Worm (Caenorhabditis elegans): ENCODE data around the gene ttr-7.

The ttr-7 gene

DNA sequence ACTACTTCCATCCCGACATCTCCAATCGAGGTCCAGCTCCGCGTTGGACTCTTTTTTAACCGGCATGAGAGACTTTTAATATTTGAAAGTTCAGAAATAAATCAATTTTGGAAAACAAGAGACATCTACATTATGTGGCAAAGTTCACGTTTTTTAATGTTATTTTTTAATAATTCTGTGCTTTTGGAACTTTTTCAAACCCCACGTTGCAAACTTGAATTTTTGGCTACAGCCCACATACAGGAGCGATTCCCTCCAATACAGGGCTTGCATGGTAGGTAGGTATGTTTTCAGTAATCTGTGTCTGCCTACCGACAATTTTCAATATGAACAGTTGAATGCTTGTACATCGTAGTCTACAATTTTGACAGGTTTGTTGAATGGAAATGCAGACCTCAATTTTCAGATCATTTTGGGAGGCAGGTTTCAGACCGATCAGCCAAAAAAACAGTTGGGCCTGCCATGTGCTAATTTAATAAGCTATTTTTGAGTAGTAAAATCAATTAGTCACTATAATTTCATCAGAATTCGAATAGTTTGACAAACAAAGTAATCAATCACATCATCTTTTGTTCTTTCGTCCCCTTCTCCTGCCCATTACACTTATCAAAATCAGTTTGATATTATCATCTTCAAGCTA, at the start of gene ttr-7, which contains the start of gene Y55B1AR.4:
Gene ttr-7, plus strand, starts transcription at position 590 of the 640 bp plus-strand sequence.
Gene Y55B1AR.4, minus strand, starts transcription at position 101 of the 640 bp plus-strand sequence.
- no peak for TF ChIP-seq ttx-3 (tag; optimal IDR thresholded peaks at IDR 0.05)
- no peak for TF ChIP-seq eyg-1 (tag; optimal IDR thresholded peaks at IDR 0.05)
- TF ChIP-seq pat-9 (tag; optimal IDR thresholded peaks at IDR 0.05) = no peak
- TF ChIP-seq nfya-1 (tag; optimal IDR thresholded peaks at IDR 0.05) = no peak
- no peak for TF ChIP-seq pros-1 (tag; optimal IDR thresholded peaks at IDR 0.05)
- TF ChIP-seq hlh-30 (tag; optimal IDR thresholded peaks at IDR 0.05; ENCODE audit: insufficient read depth) = no peak
- TF ChIP-seq ahr-1 (tag; optimal IDR thresholded peaks at IDR 0.05) = no peak
- TF ChIP-seq ceh-48 (tag; optimal IDR thresholded peaks at IDR 0.05) = no peak

DNA sequence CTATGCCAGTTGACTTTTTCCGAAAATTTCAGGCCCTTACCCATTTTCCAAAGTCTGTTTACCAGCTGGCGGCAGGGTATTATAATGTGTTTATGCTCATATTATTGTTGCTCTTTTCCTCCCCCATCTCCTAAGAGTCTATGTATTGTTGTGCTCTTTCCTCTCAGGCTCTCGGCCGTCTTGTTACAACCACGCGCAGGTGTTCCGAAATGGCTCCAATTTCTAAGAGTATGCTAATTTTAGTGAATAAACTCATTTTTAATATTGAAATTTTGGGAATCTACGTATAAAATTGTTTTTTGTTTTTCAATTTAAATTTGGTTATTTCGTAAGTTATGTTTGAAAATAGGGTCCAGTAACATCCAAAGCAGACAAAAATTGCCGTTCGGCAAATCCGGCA, 47.7 kb upstream of the ttr-7 start:
- TF ChIP-seq nfya-1 (tag; optimal IDR thresholded peaks at IDR 0.05) (peak; percentile 2), madf-2 (tag; optimal IDR thresholded peaks at IDR 0.05) (no peak), pha-4 (tag; optimal IDR thresholded peaks at IDR 0.05) (no peak), pax-1 (tag; optimal IDR thresholded peaks at IDR 0.05) (peak; percentile 9), ceh-34 (tag; optimal IDR thresholded peaks at IDR 0.05) (peak; percentile 66), tbx-2 (tag; optimal IDR thresholded peaks at IDR 0.05) (peak; percentile 3)

DNA sequence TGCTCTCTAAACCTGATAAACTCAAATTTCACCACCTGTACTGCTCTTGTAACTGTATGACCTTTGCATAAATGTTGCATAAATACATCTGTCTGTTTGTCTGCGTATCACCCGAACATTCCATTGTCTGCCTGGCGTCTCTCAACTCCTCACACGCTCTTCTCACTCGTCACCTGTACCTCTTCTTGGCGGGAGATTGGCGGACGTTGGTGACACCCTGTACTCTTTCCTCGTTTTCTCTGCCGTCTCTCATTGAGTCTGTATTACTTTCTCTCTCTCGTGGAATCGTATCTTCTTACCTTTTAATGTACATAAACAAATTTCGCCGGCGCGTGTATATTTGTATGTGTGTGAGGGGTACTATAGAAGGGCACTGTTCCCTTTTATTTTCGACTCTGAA, 47.0 kb upstream of the ttr-7 start:
- TF ChIP-seq K09A11.1 (tag; optimal IDR thresholded peaks at IDR 0.05; ENCODE audit: insufficient read depth) (no peak), pat-9 (tag; optimal IDR thresholded peaks at IDR 0.05) (no peak), hlh-30 (tag; optimal IDR thresholded peaks at IDR 0.05; ENCODE audit: insufficient read depth) (peak; percentile 45), hlh-8 (tag; optimal IDR thresholded peaks at IDR 0.05) (no peak), elt-2 (tag; optimal IDR thresholded peaks at IDR 0.05) (no peak), pag-3 (tag; optimal IDR thresholded peaks at IDR 0.05; ENCODE audit: borderline replicate concordance) (no peak), hlh-15 (tag; optimal IDR thresholded peaks at IDR 0.05) (no peak), odd-2 (tag; optimal IDR thresholded peaks at IDR 0.05) (no peak), unc-42 (tag; optimal IDR thresholded peaks at IDR 0.05) (no peak), C38D4.7 (GFP tag; optimal IDR thresholded peaks at IDR 0.05) (no peak), hlh-13 (GFP tag; optimal IDR thresholded peaks at IDR 0.05) (no peak), hlh-6 (tag; optimal IDR thresholded peaks at IDR 0.05) (no peak), unc-55 (GFP tag; optimal IDR thresholded peaks at IDR 0.05) (peak; percentile 77), ceh-9 (tag; optimal IDR thresholded peaks at IDR 0.05) (no peak), ceh-48 (tag; optimal IDR thresholded peaks at IDR 0.05) (no peak), sdc-2 (tag; optimal IDR thresholded peaks at IDR 0.05) (no peak), ceh-14 (tag; optimal IDR thresholded peaks at IDR 0.05) (no peak), Y22D7AL.16 (tag; optimal IDR thresholded peaks at IDR 0.05) (no peak), ceh-2 (tag; optimal IDR thresholded peaks at IDR 0.05) (peak; percentile 46), fax-1 (tag; optimal IDR thresholded peaks at IDR 0.05) (no peak), ceh-22 (tag; optimal IDR thresholded peaks at IDR 0.05) (peak; percentile 71), mec-3 (tag; optimal IDR thresholded peaks at IDR 0.05; ENCODE audit: borderline replicate concordance) (no peak), fkh-10 (GFP tag; optimal IDR thresholded peaks at IDR 0.05) (no peak), K02D7.2 (tag; optimal IDR thresholded peaks at IDR 0.05) (no peak), pax-1 (tag; optimal IDR thresholded peaks at IDR 0.05) (no peak), ahr-1 (tag; optimal IDR thresholded peaks at IDR 0.05) (no peak), dmd-4 (tag; optimal IDR thresholded peaks at IDR 0.05; ENCODE audit: borderline replicate concordance) (no peak), ceh-45 (GFP tag; IDR thresholded peaks at IDR 0.05) (no peak), syd-9 (tag; optimal IDR thresholded peaks at IDR 0.05) (no peak), F13H6.1 (tag; optimal IDR thresholded peaks at IDR 0.05) (no peak), ama-1 (optimal IDR thresholded peaks at IDR 0.05) (no peak), npax-4 (tag; optimal IDR thresholded peaks at IDR 0.05) (no peak), ceh-19 (GFP tag; optimal IDR thresholded peaks at IDR 0.05) (no peak), ceh-18 (tag; optimal IDR thresholded peaks at IDR 0.05) (no peak), lim-6 (tag; optimal IDR thresholded peaks at IDR 0.05) (no peak), unc-3 (GFP tag; conservative IDR thresholded peaks at IDR 0.05) (no peak), unc-3 (tag; optimal IDR thresholded peaks at IDR 0.05) (no peak), tbx-2 (tag; optimal IDR thresholded peaks at IDR 0.05) (peak; percentile 73), rnt-1 (tag; optimal IDR thresholded peaks at IDR 0.05) (no peak), sox-4 (tag; optimal IDR thresholded peaks at IDR 0.05) (no peak), ceh-34 (tag; optimal IDR thresholded peaks at IDR 0.05) (peak; percentile 89), ref-2 (tag; optimal IDR thresholded peaks at IDR 0.05) (peak; percentile 44)
